Worm (Caenorhabditis elegans): ENCODE measurements around the gene Y43F8B.10.
A peak's percentile ranks its signal among the peaks of the same experiment; 100 is the strongest.

Y43F8B.10 gene

ce11 chrV:19520130-19520529 is 45.9 kb downstream of the Y43F8B.10 start (continued):
- TF ChIP-seq unc-130 (GFP tag; optimal IDR thresholded peaks at IDR 0.05) (no peak), tag-97 (GFP tag; IDR thresholded peaks at IDR 0.05) (no peak), nhr-41 (GFP tag; IDR thresholded peaks at IDR 0.05) (peak; percentile 49; the same call in 1 of the 2 replicates), ama-1 (optimal IDR thresholded peaks at IDR 0.05) (peak; percentile 15), mxl-3 (GFP tag; optimal IDR thresholded peaks at IDR 0.05) (peak; percentile 41), daf-16 (GFP tag; optimal IDR thresholded peaks at IDR 0.05) (no peak), daf-16 (tag; optimal IDR thresholded peaks at IDR 0.05) (peak; percentile 10), sdz-12 (GFP tag; optimal IDR thresholded peaks at IDR 0.05) (peak; percentile 67), lin-39 (tag; optimal IDR thresholded peaks at IDR 0.05) (no peak), ZK546.5 (tag; optimal IDR thresholded peaks at IDR 0.05) (no peak), snpc-1.2 (GFP tag; IDR thresholded peaks at IDR 0.05) (peak; percentile 71), ctbp-1 (GFP tag; IDR thresholded peaks at IDR 0.05) (peak; percentile 58), hlh-30 (tag; optimal IDR thresholded peaks at IDR 0.05; ENCODE audit: insufficient read depth) (no peak), nhr-28 (tag; optimal IDR thresholded peaks at IDR 0.05) (no peak), lin-29 (GFP tag; IDR thresholded peaks at IDR 0.05) (peak; percentile 72; the same call in 1 of the 2 replicates), nhr-102 (tag; optimal IDR thresholded peaks at IDR 0.05) (no peak), lim-7 (GFP tag; IDR thresholded peaks at IDR 0.05) (0 out of 2 replicates have a peak, but pooled peaks have one; percentile 53), R02D3.7 (tag; optimal IDR thresholded peaks at IDR 0.05) (no peak), zfp-3 (GFP tag; conservative IDR thresholded peaks at IDR 0.05) (0 out of 2 replicates have a peak, but pooled peaks have one; percentile 23), tra-1 (GFP tag; IDR thresholded peaks at IDR 0.05) (0 out of 2 replicates have a peak, but pooled peaks have one; percentile 23), vab-7 (GFP tag; IDR thresholded peaks at IDR 0.05) (peak; percentile 36; the same call in 1 of the 2 replicates)

- no peak for TF ChIP-seq madf-9 (GFP tag; conservative IDR thresholded peaks at IDR 0.05)
- TF ChIP-seq mep-1 (tag; optimal IDR thresholded peaks at IDR 0.05) = peak; percentile 4
- TF ChIP-seq fkh-10 (GFP tag; optimal IDR thresholded peaks at IDR 0.05) = no peak
- TF ChIP-seq F26F4.8 (GFP tag; conservative IDR thresholded peaks at IDR 0.05) = no peak
- no peak for TF ChIP-seq hmg-1.1 (GFP tag; IDR thresholded peaks at IDR 0.05)
- no peak for TF ChIP-seq ztf-7 (tag; optimal IDR thresholded peaks at IDR 0.05)
- no peak for TF ChIP-seq zag-1 (tag; optimal IDR thresholded peaks at IDR 0.05)
- TF ChIP-seq vab-7 (GFP tag; IDR thresholded peaks at IDR 0.05) = no peak
- TF ChIP-seq ceh-82 (tag; optimal IDR thresholded peaks at IDR 0.05) = no peak
- TF ChIP-seq lsy-2 (tag; optimal IDR thresholded peaks at IDR 0.05) = peak in 1 of 2 experiments; percentile 7
- TF ChIP-seq ama-1 (optimal IDR thresholded peaks at IDR 0.05) = peak; percentile 3
- no peak for TF ChIP-seq snpc-1.2 (GFP tag; IDR thresholded peaks at IDR 0.05)
- TF ChIP-seq aha-1 (tag) = peak; percentile 97
- no peak for TF ChIP-seq unc-130 (GFP tag; optimal IDR thresholded peaks at IDR 0.05)
- TF ChIP-seq nhr-102 (tag; optimal IDR thresholded peaks at IDR 0.05) = no peak
Measured at ce11 chrV:19520597-19521322, 46.5 kb downstream of the Y43F8B.10 start.

ce11 chrV:19521351-19522278 is 47.4 kb downstream of the Y43F8B.10 start:
- TF ChIP-seq nhr-28 (tag; optimal IDR thresholded peaks at IDR 0.05) = peak; percentile 37
- TF ChIP-seq hif-1 (tag; optimal IDR thresholded peaks at IDR 0.05) = peak in 1 of 2 experiments; percentile 57
- TF ChIP-seq F26F4.8 (GFP tag; conservative IDR thresholded peaks at IDR 0.05) = 0 out of 2 replicates have a peak, but pooled peaks have one; percentile 2
- no peak for TF ChIP-seq nhr-102 (tag; optimal IDR thresholded peaks at IDR 0.05)
- 0 out of 2 replicates have a peak, but pooled peaks have one; percentile 4 for TF ChIP-seq vab-7 (GFP tag; IDR thresholded peaks at IDR 0.05)
- 0 out of 2 replicates have a peak, but pooled peaks have one; percentile 35 for TF ChIP-seq mdt-29 (GFP tag; IDR thresholded peaks at IDR 0.05)
- TF ChIP-seq T20F7.1 (GFP tag; optimal IDR thresholded peaks at IDR 0.05) = no peak
- TF ChIP-seq lin-38 (GFP tag; IDR thresholded peaks at IDR 0.05) = peak; percentile 64
- peak in 1 of 2 experiments; percentile 93 for TF ChIP-seq unc-62 (GFP tag; optimal IDR thresholded peaks at IDR 0.05 in 1 of 2)
- TF ChIP-seq unc-62 (tag; optimal IDR thresholded peaks at IDR 0.05) = no peak
- TF ChIP-seq arid-1 (GFP tag; conservative IDR thresholded peaks at IDR 0.05) = peak; percentile 35; the same call in 1 of the 2 replicates
- 0 out of 2 replicates have a peak, but pooled peaks have one; percentile 45 for TF ChIP-seq ctbp-1 (GFP tag; IDR thresholded peaks at IDR 0.05)
- TF ChIP-seq saeg-2 (GFP tag; IDR thresholded peaks at IDR 0.05) = peak; percentile 41; the same call in 1 of the 2 replicates
- peak; percentile 55; the same call in 1 of the 2 replicates for TF ChIP-seq madf-9 (GFP tag; conservative IDR thresholded peaks at IDR 0.05)
- peak; percentile 42 for TF ChIP-seq spr-1 (tag; optimal IDR thresholded peaks at IDR 0.05)
- peak in 1 of 2 experiments; percentile 32 for TF ChIP-seq lsy-2 (tag; optimal IDR thresholded peaks at IDR 0.05)
- TF ChIP-seq php-3 (GFP tag; IDR thresholded peaks at IDR 0.05) = peak; percentile 39; the same call in 1 of the 2 replicates
- TF ChIP-seq lir-3 (tag; optimal IDR thresholded peaks at IDR 0.05) = no peak
- TF ChIP-seq ZK546.5 (tag; optimal IDR thresholded peaks at IDR 0.05) = no peak
- 0 out of 2 replicates have a peak, but pooled peaks have one; percentile 56 for TF ChIP-seq zfp-3 (GFP tag; conservative IDR thresholded peaks at IDR 0.05)

Data from whole organism, L4 larva.